Worm (Caenorhabditis elegans) whole organism, L2 larva: ENCODE data around the gene F53C11.4.

ENCODE experiments used
- C34F6.9 ChIP-seq: fragments of 150-350 bp; optimal IDR thresholded peaks from 2 replicates; lab custom pipeline; 2014; ENCODE audit warnings: missing biosample characterization, missing genetic modification characterization
- Y55F3AM.14 ChIP-seq: fragments of 200-800 bp; sonication (Bioruptor generic); optimal IDR thresholded peaks from 2 replicates; lab custom pipeline; 2018; ENCODE audit warnings: mild to moderate bottlenecking, missing genetic modification characterization, missing compliant biosample characterization
- aly-2 ChIP-seq: fragments of 150-350 bp; optimal IDR thresholded peaks from 2 replicates; lab custom pipeline; 2014; ENCODE audit warnings: missing biosample characterization, missing genetic modification characterization
- ceh-82 ChIP-seq: fragments of 150-350 bp; optimal IDR thresholded peaks from 2 replicates; lab custom pipeline; 2014; ENCODE audit warnings: missing biosample characterization, missing genetic modification characterization
- crh-2 ChIP-seq: sonication (generic microtip); optimal IDR thresholded peaks from 2 replicates; lab custom pipeline; 2017; ENCODE audit warnings: missing biosample characterization, missing genetic modification characterization
- egl-27 ChIP-seq: sonication (generic microtip); optimal IDR thresholded peaks from 3 replicates; lab custom pipeline; 2017; ENCODE audit warnings: missing biosample characterization, missing genetic modification reagents, missing genetic modification characterization
- elt-1 ChIP-seq: fragments of 150-350 bp; optimal IDR thresholded peaks from 2 replicates; lab custom pipeline; 2014; ENCODE audit warnings: missing biosample characterization, missing genetic modification characterization
- fos-1 ChIP-seq: fragments of 150-350 bp; optimal IDR thresholded peaks from 2 replicates; lab custom pipeline; 2014; ENCODE audit warnings: missing biosample characterization, missing genetic modification characterization
- gmeb-1 ChIP-seq: fragments of 150-350 bp; optimal IDR thresholded peaks from 2 replicates; lab custom pipeline; 2014; ENCODE audit warnings: missing biosample characterization, missing genetic modification characterization
- lin-11 ChIP-seq: fragments of 150-350 bp; sonication (generic microtip); optimal IDR thresholded peaks from 2 replicates; lab custom pipeline; 2014; ENCODE audit warnings: missing biosample characterization, missing genetic modification characterization, inconsistent platforms, mixed read lengths
- lin-13 ChIP-seq: fragments of 150-350 bp; optimal IDR thresholded peaks from 2 replicates; lab custom pipeline; 2014; ENCODE audit warnings: missing biosample characterization, missing genetic modification reagents, missing genetic modification characterization
- lin-39 ChIP-seq: fragments of 150-350 bp; optimal IDR thresholded peaks from 2 replicates; lab custom pipeline; 2014; ENCODE audit warnings: missing biosample characterization, missing genetic modification reagents, missing genetic modification characterization
- lsy-2 ChIP-seq, 2 experiments: fragments of 150-350 bp in 1 of 2; sonication (generic microtip) in 1 of 2; optimal IDR thresholded peaks; 2 replicates each; lab custom pipeline; 2014 to 2017; ENCODE audit warnings: missing biosample characterization in 2 of 2, missing genetic modification characterization in 2 of 2
- mbf-1 ChIP-seq: sonication (generic microtip); optimal IDR thresholded peaks from 2 replicates; lab custom pipeline; 2017; ENCODE audit warnings: missing biosample characterization, missing genetic modification characterization
- mdl-1 ChIP-seq, 2 experiments: fragments of 150-350 bp in 1 of 2; sonication (generic microtip) in 1 of 2; optimal IDR thresholded peaks; 2 replicates each; lab custom pipeline; 2017; ENCODE audit warnings: missing biosample characterization in 2 of 2, missing genetic modification characterization in 2 of 2
- nhr-21 ChIP-seq: fragments of 150-350 bp; optimal IDR thresholded peaks from 2 replicates; lab custom pipeline; 2014; ENCODE audit warnings: missing biosample characterization, missing genetic modification characterization
- nhr-237 ChIP-seq: fragments of 150-350 bp; optimal IDR thresholded peaks from 2 replicates; lab custom pipeline; 2014; ENCODE audit warnings: missing biosample characterization, missing genetic modification characterization
- nhr-25 ChIP-seq: fragments of 150-350 bp; sonication (generic microtip); optimal IDR thresholded peaks from 3 replicates; lab custom pipeline; 2014; ENCODE audit warnings: missing biosample characterization, missing genetic modification characterization
- nhr-77 ChIP-seq: fragments of 150-350 bp; optimal IDR thresholded peaks from 2 replicates; lab custom pipeline; 2014; ENCODE audit warnings: missing biosample characterization, missing genetic modification characterization
- sem-4 ChIP-seq: fragments of 150-350 bp; optimal IDR thresholded peaks from 2 replicates; lab custom pipeline; 2014; ENCODE audit warnings: missing biosample characterization, missing genetic modification reagents, missing genetic modification characterization
- skn-1 ChIP-seq: sonication (generic microtip); optimal IDR thresholded peaks from 2 replicates; lab custom pipeline; 2017; ENCODE audit warnings: missing biosample characterization, missing genetic modification characterization
- sma-3 ChIP-seq: sonication (generic microtip); optimal IDR thresholded peaks from 2 replicates; lab custom pipeline; 2016; ENCODE audit warnings: missing genetic modification reagents, missing genetic modification characterization, missing compliant biosample characterization
- sma-9 ChIP-seq, 2 experiments: fragments of 150-350 bp in 1 of 2; sonication (generic microtip) in 1 of 2; optimal IDR thresholded peaks; 2 replicates each; lab custom pipeline; 2014 to 2016; ENCODE audit warnings: missing genetic modification characterization in 2 of 2, mild to moderate bottlenecking in 1 of 2, missing biosample characterization in 1 of 2, missing compliant biosample characterization in 1 of 2, missing genetic modification reagents in 1 of 2, moderate library complexity in 1 of 2
- snpc-4 ChIP-seq: fragments of 150-350 bp; optimal IDR thresholded peaks from 2 replicates; lab custom pipeline; 2014; ENCODE audit warnings: missing biosample characterization, missing genetic modification characterization
- unc-39 ChIP-seq: fragments of 150-350 bp; optimal IDR thresholded peaks from 2 replicates; lab custom pipeline; 2014; ENCODE audit warnings: missing biosample characterization, missing genetic modification characterization
- unc-55 ChIP-seq: fragments of 150-350 bp; sonication (generic microtip); optimal IDR thresholded peaks from 3 replicates; lab custom pipeline; 2014; ENCODE audit warnings: missing biosample characterization, missing genetic modification reagents, missing genetic modification characterization
- unc-62 ChIP-seq: fragments of 150-350 bp; optimal IDR thresholded peaks from 2 replicates; lab custom pipeline; 2014; ENCODE audit warnings: missing biosample characterization, missing genetic modification reagents, missing genetic modification characterization
- zag-1 ChIP-seq: fragments of 150-350 bp; optimal IDR thresholded peaks from 2 replicates; lab custom pipeline; 2014; ENCODE audit warnings: missing biosample characterization, missing genetic modification characterization
- ztf-11 ChIP-seq: sonication (generic microtip); optimal IDR thresholded peaks from 2 replicates; lab custom pipeline; 2017; ENCODE audit warnings: missing biosample characterization, missing genetic modification characterization

The F53C11.4 gene

ce11 chrV:13775529-13775928, 11.6 kb downstream of the F53C11.4 start, which contains the start of gene F53C11.1:
Gene F53C11.1, plus strand, starts transcription at chrV:13775796.
- no peak for TF ChIP-seq ztf-11 (tag; lab: Kevin White, UChicago)
- TF ChIP-seq fos-1 (tag; lab: Kevin White, UChicago) = peak; percentile 83

ce11 chrV:13771209-13771608, 15.9 kb downstream of the F53C11.4 start, which contains the start of gene F20G2.5:
Gene F20G2.5, plus strand, starts transcription at chrV:13771509.
- peak; percentile 74 for TF ChIP-seq fos-1 (tag; lab: Kevin White, UChicago)
- TF ChIP-seq elt-1 (tag; lab: Kevin White, UChicago) = no peak

- no peak for TF ChIP-seq sem-4 (tag; lab: Kevin White, UChicago)
- peak; percentile 78 for TF ChIP-seq fos-1 (tag; lab: Kevin White, UChicago)
- TF ChIP-seq, all 48 proteins: peak for 1
These were observed 18.2 kb downstream of the F53C11.4 start, which contains the start of gene nas-24 for ce11 chrV:13768941-13769436. Gene nas-24, plus strand, starts transcription at chrV:13769386.

- TF ChIP-seq nhr-237 (tag; lab: Kevin White, UChicago) (no peak), nhr-25 (tag; lab: Kevin White, UChicago) (no peak), nhr-77 (tag; lab: Kevin White, UChicago) (no peak), unc-55 (GFP tag; lab: Kevin White, UChicago) (no peak), lin-11 (tag; lab: Kevin White, UChicago) (no peak), egl-27 (no peak), unc-39 (no peak)
These were observed 18.8 kb downstream of the F53C11.4 start, which contains the start of gene F20G2.3 for ce11 chrV:13768388-13768787. Gene F20G2.3, minus strand, starts transcription at chrV:13768488.

- no peak for TF ChIP-seq aly-2 (tag; lab: Kevin White, UChicago)
- TF ChIP-seq mbf-1 (tag; lab: Kevin White, UChicago) = no peak
- TF ChIP-seq zag-1 (tag; lab: Kevin White, UChicago) = no peak
- TF ChIP-seq ceh-82 = no peak
- peak in 1 of 2 experiments; percentile 11 for TF ChIP-seq lsy-2 (tag; optimal IDR thresholded peaks at IDR 0.05; lab: Kevin White, UChicago)
- TF ChIP-seq lin-13 (GFP tag; lab: Kevin White, UChicago) = no peak
- TF ChIP-seq nhr-21 (tag; lab: Kevin White, UChicago) = peak; percentile 11
These were observed 23.4 kb downstream of the F53C11.4 start for ce11 chrV:13763723-13764122.

ce11 chrV:13762426-13763127, 24.6 kb downstream of the F53C11.4 start, which contains the start of gene F20G2.6:
Gene F20G2.6, plus strand, starts transcription at chrV:13763077.
- TF ChIP-seq lin-39 (tag; lab: Kevin White, UChicago) (no peak), lin-11 (tag; lab: Kevin White, UChicago) (peak; percentile 33)

ce11 chrV:13757349-13757748, 29.8 kb downstream of the F53C11.4 start:
- TF ChIP-seq Y55F3AM.14 (GFP tag; lab: Kevin White, UChicago) (no peak), skn-1 (peak; percentile 37), C34F6.9 (peak; percentile 76), sma-3 (GFP tag; lab: Kevin White, UChicago) (no peak), crh-2 (tag; lab: Kevin White, UChicago) (peak; percentile 3), fos-1 (tag; lab: Kevin White, UChicago) (peak; percentile 39), lsy-2 (tag; optimal IDR thresholded peaks at IDR 0.05; lab: Kevin White, UChicago) (peak in 1 of 2 experiments; percentile 60), nhr-237 (tag; lab: Kevin White, UChicago) (no peak), gmeb-1 (tag; lab: Kevin White, UChicago) (no peak), sma-9 (GFP tag; optimal IDR thresholded peaks at IDR 0.05; lab: Kevin White, UChicago) (peak; percentile 4), sma-9 (tag; optimal IDR thresholded peaks at IDR 0.05; lab: Kevin White, UChicago) (no peak), unc-62 (GFP tag; lab: Kevin White, UChicago) (no peak), mdl-1 (tag; optimal IDR thresholded peaks at IDR 0.05; lab: Kevin White, UChicago) (no peak), unc-55 (GFP tag; lab: Kevin White, UChicago) (peak; percentile 94), lin-13 (GFP tag; lab: Kevin White, UChicago) (peak; percentile 25), snpc-4 (peak; percentile 1)
